Fruit fly (Drosophila melanogaster) whole organism, embryonic: ENCODE data around the gene Girdin.

Source experiments
- CG10147 ChIP-seq: fragments of 200-800 bp; sonication (Bioruptor generic); optimal IDR thresholded peaks from 2 replicates; lab custom pipeline; 2019; ENCODE audit warnings: missing biosample characterization, mild to moderate bottlenecking, missing genetic modification characterization, moderate library complexity
- CG11695 ChIP-seq: fragments of 200-800 bp; sonication (Bioruptor generic); IDR thresholded peaks from 3 replicates; pipeline ENCODE4 v1.3.6; 2022; ENCODE audit warnings: missing biosample characterization, missing genetic modification characterization
- CG12659 ChIP-seq: fragments of 200-800 bp; sonication (Bioruptor generic); optimal IDR thresholded peaks from 3 replicates; lab custom pipeline; 2017; ENCODE audit warnings: mild to moderate bottlenecking, missing biosample characterization, missing genetic modification reagents, missing genetic modification characterization
- CG13894 ChIP-seq: fragments of 200-800 bp; sonication (Bioruptor generic); optimal IDR thresholded peaks from 3 replicates; lab custom pipeline; 2018; ENCODE audit warnings: missing biosample characterization, mild to moderate bottlenecking, missing genetic modification characterization, moderate library complexity
- CG1832 ChIP-seq: fragments of 200-800 bp; sonication (Bioruptor generic); optimal IDR thresholded peaks from 2 replicates; lab custom pipeline; 2017; ENCODE audit warnings: missing biosample characterization, mild to moderate bottlenecking, missing genetic modification characterization, inconsistent platforms
- CG18619 ChIP-seq: fragments of 200-800 bp; sonication (Bioruptor generic); optimal IDR thresholded peaks from 3 replicates; lab custom pipeline; 2017; ENCODE audit warnings: missing biosample characterization, mild to moderate bottlenecking, missing genetic modification characterization
- CG30020 ChIP-seq: fragments of 200-800 bp; optimal IDR thresholded peaks from 2 replicates; lab custom pipeline; 2019; ENCODE audit warnings: missing biosample characterization, mild to moderate bottlenecking, missing genetic modification characterization, moderate library complexity
- CG32532 ChIP-seq: fragments of 200-800 bp; sonication (Bioruptor generic); IDR thresholded peaks from 2 replicates; pipeline ENCODE4 v1.3.6; 2022; ENCODE audit warnings: missing biosample characterization, missing genetic modification characterization
- CG3407 ChIP-seq: fragments of 200-800 bp; sonication (Bioruptor generic); optimal IDR thresholded peaks from 2 replicates; lab custom pipeline; 2018; ENCODE audit warnings: missing biosample characterization, mild to moderate bottlenecking, missing genetic modification characterization
- CG34422 ChIP-seq: fragments of 200-800 bp; sonication (Bioruptor generic); IDR thresholded peaks from 3 replicates; pipeline ENCODE4 v1.3.6; 2022; ENCODE audit warnings: missing biosample characterization, missing genetic modification characterization
- CG6765 ChIP-seq: fragments of 200-800 bp; sonication (Bioruptor generic); optimal IDR thresholded peaks from 3 replicates; lab custom pipeline; 2017; ENCODE audit warnings: missing biosample characterization, mild to moderate bottlenecking, missing genetic modification characterization
- CG7839 ChIP-seq: fragments of 200-800 bp; sonication (Bioruptor generic); optimal IDR thresholded peaks from 3 replicates; lab custom pipeline; 2018; ENCODE audit warnings: missing biosample characterization, mild to moderate bottlenecking, missing genetic modification characterization, moderate library complexity
- CG7963 ChIP-seq: fragments of 200-800 bp; sonication (Bioruptor generic); IDR thresholded peaks from 3 replicates; pipeline ENCODE4 v1.3.6; 2022; ENCODE audit warnings: missing biosample characterization, missing genetic modification characterization; ENCODE audit not compliant: partially characterized antibody
- CG9215 ChIP-seq: fragments of 200-800 bp; sonication (Bioruptor generic); IDR thresholded peaks from 2 replicates; pipeline ENCODE4 v1.3.6; 2022; ENCODE audit warnings: missing biosample characterization, missing genetic modification characterization
- Deaf1 ChIP-seq: fragments of 200-800 bp; optimal IDR thresholded peaks from 3 replicates; lab custom pipeline; 2019; ENCODE audit warnings: missing biosample characterization, mild to moderate bottlenecking, missing genetic modification characterization, moderate library complexity
- Dll ChIP-seq: fragments of 200-800 bp; sonication (Bioruptor generic); IDR thresholded peaks from 4 replicates; pipeline ENCODE4 v1.3.6; 2022; ENCODE audit warnings: missing biosample characterization, missing genetic modification characterization; ENCODE audit not compliant: partially characterized antibody
- Dref ChIP-seq: fragments of 200-800 bp; sonication (Bioruptor generic); IDR thresholded peaks from 2 replicates; pipeline ENCODE4 v1.3.6; 2022; ENCODE audit warnings: missing biosample characterization, missing genetic modification characterization
- Elba2 ChIP-seq: fragments of 200-800 bp; sonication (Bioruptor generic); optimal IDR thresholded peaks from 3 replicates; lab custom pipeline; 2016; ENCODE audit warnings: missing biosample characterization, missing genetic modification characterization
- Fer1 ChIP-seq: fragments of 200-800 bp; sonication (Bioruptor generic); optimal IDR thresholded peaks from 2 replicates; lab custom pipeline; 2017; ENCODE audit warnings: missing biosample characterization, mild to moderate bottlenecking, missing genetic modification characterization
- Fer2 ChIP-seq: fragments of 200-800 bp; sonication (Bioruptor generic); optimal IDR thresholded peaks from 2 replicates; lab custom pipeline; 2018; ENCODE audit warnings: missing biosample characterization, mild to moderate bottlenecking, missing genetic modification characterization, moderate library complexity
- Gug ChIP-seq: fragments of 200-800 bp; sonication (Bioruptor generic); IDR thresholded peaks from 4 replicates; pipeline ENCODE4 v1.3.6; 2022; ENCODE audit warnings: missing biosample characterization, missing genetic modification characterization
- HLHmδ ChIP-seq: fragments of 200-800 bp; sonication (Bioruptor generic); optimal IDR thresholded peaks from 2 replicates; lab custom pipeline; 2018; ENCODE audit warnings: missing biosample characterization, mild to moderate bottlenecking, missing genetic modification characterization, moderate library complexity
- Hey ChIP-seq: fragments of 200-800 bp; sonication (Bioruptor generic); optimal IDR thresholded peaks from 3 replicates; lab custom pipeline; 2018; ENCODE audit warnings: missing biosample characterization, mild to moderate bottlenecking, missing genetic modification characterization
- HmgZ ChIP-seq: fragments of 200-800 bp; sonication (Bioruptor generic); optimal IDR thresholded peaks from 2 replicates; lab custom pipeline; 2018; ENCODE audit warnings: missing biosample characterization, mild to moderate bottlenecking, missing genetic modification characterization
- MTF-1 ChIP-seq: fragments of 200-800 bp; sonication (Bioruptor generic); optimal IDR thresholded peaks from 2 replicates; lab custom pipeline; 2018; ENCODE audit warnings: missing biosample characterization, mild to moderate bottlenecking, missing genetic modification characterization, borderline replicate concordance
- Meics ChIP-seq: fragments of 200-800 bp; sonication (Bioruptor generic); optimal IDR thresholded peaks from 2 replicates; lab custom pipeline; 2017; ENCODE audit warnings: missing biosample characterization, mild to moderate bottlenecking, missing genetic modification characterization
- Tbp ChIP-seq: fragments of >200 bp; optimal IDR thresholded peaks from 2 replicates; lab custom pipeline; 2018; ENCODE audit warnings: missing biosample characterization, missing genetic modification characterization
- YL-1 ChIP-seq: fragments of 200-800 bp; sonication (Bioruptor generic); optimal IDR thresholded peaks from 3 replicates; lab custom pipeline; 2017; ENCODE audit warnings: missing biosample characterization, mild to moderate bottlenecking, missing genetic modification characterization
- abd-A ChIP-seq: fragments of 200-800 bp; sonication (Bioruptor generic); optimal IDR thresholded peaks from 3 replicates; lab custom pipeline; 2019; ENCODE audit warnings: missing biosample characterization, mild to moderate bottlenecking, missing genetic modification characterization, moderate library complexity
- cato ChIP-seq: fragments of 200-800 bp; sonication (Bioruptor generic); optimal IDR thresholded peaks from 2 replicates; lab custom pipeline; 2016; ENCODE audit warnings: missing biosample characterization, missing genetic modification characterization, borderline replicate concordance
- chn ChIP-seq: fragments of 200-800 bp; sonication (Bioruptor generic); optimal IDR thresholded peaks from 2 replicates; lab custom pipeline; 2016; ENCODE audit warnings: missing biosample characterization, missing genetic modification characterization
- crol ChIP-seq: fragments of 200-800 bp; sonication (Bioruptor generic); IDR thresholded peaks from 2 replicates; pipeline ENCODE4 v1.3.6; 2022; ENCODE audit warnings: missing biosample characterization, missing genetic modification characterization
- danr ChIP-seq: fragments of 200-800 bp; sonication (Bioruptor generic); IDR thresholded peaks from 2 replicates; pipeline ENCODE4 v1.3.6; 2022; ENCODE audit warnings: missing biosample characterization, missing genetic modification characterization
- ewg ChIP-seq: fragments of 200-800 bp; sonication (Bioruptor generic); optimal IDR thresholded peaks from 3 replicates; lab custom pipeline; 2017; ENCODE audit warnings: mild to moderate bottlenecking, missing biosample characterization, missing genetic modification reagents, missing genetic modification characterization
- fd3F ChIP-seq: fragments of 200-800 bp; sonication (Bioruptor generic); optimal IDR thresholded peaks from 2 replicates; lab custom pipeline; 2018; ENCODE audit warnings: missing biosample characterization, mild to moderate bottlenecking, missing genetic modification characterization, moderate library complexity
- fru ChIP-seq: fragments of >200 bp; optimal IDR thresholded peaks from 2 replicates; lab custom pipeline; 2017
- hkb ChIP-seq, 2 experiments: fragments of 200-800 bp in 1 of 2; fragments of >200 bp in 1 of 2; sonication (Bioruptor generic) in 1 of 2; IDR thresholded peaks in 1 of 2; optimal IDR thresholded peaks in 1 of 2; 2 replicates each; pipeline versions ENCODE4 v1.3.6 to Lab custom; 2017 to 2022; ENCODE audit warnings: missing biosample characterization in 1 of 2, missing genetic modification characterization in 1 of 2
- jigr1 ChIP-seq: fragments of 200-800 bp; sonication (Bioruptor generic); IDR thresholded peaks from 3 replicates; pipeline ENCODE4 v1.3.6; 2022; ENCODE audit warnings: missing biosample characterization, missing genetic modification characterization
- klu ChIP-seq: fragments of 200-800 bp; sonication (Bioruptor generic); IDR thresholded peaks from 2 replicates; pipeline ENCODE4 v1.3.6; 2022; ENCODE audit warnings: missing biosample characterization, missing genetic modification characterization
- lbe ChIP-seq: fragments of 200-800 bp; sonication (Bioruptor generic); optimal IDR thresholded peaks from 2 replicates; lab custom pipeline; 2016; ENCODE audit warnings: missing biosample characterization, mild to moderate bottlenecking, missing genetic modification characterization
- nom ChIP-seq: fragments of 200-800 bp; sonication (Bioruptor generic); optimal IDR thresholded peaks from 2 replicates; lab custom pipeline; 2017; ENCODE audit warnings: missing biosample characterization, missing genetic modification characterization, mild to moderate bottlenecking, moderate library complexity, missing genetic modification reagents
- ranshi ChIP-seq: fragments of 200-800 bp; sonication (Bioruptor generic); IDR thresholded peaks from 2 replicates; pipeline ENCODE4 v1.3.6; 2022; ENCODE audit warnings: missing biosample characterization, missing genetic modification characterization
- rib ChIP-seq: fragments of 200-800 bp; sonication (Bioruptor generic); IDR thresholded peaks from 2 replicates; pipeline ENCODE4 v1.3.6; 2022; ENCODE audit warnings: missing biosample characterization, missing genetic modification characterization
- sd ChIP-seq: fragments of 200-800 bp; sonication (Bioruptor generic); optimal IDR thresholded peaks from 3 replicates; lab custom pipeline; 2018; ENCODE audit warnings: missing biosample characterization, mild to moderate bottlenecking, missing genetic modification characterization, moderate library complexity
- seq ChIP-seq: fragments of 200-800 bp; sonication (Bioruptor generic); IDR thresholded peaks from 2 replicates; pipeline ENCODE4 v1.3.6; 2022; ENCODE audit warnings: missing biosample characterization, missing genetic modification characterization
- slbo ChIP-seq: fragments of 200-800 bp; sonication (Bioruptor generic); IDR thresholded peaks from 2 replicates; pipeline ENCODE4 v1.3.6; 2022; ENCODE audit warnings: missing biosample characterization, missing genetic modification characterization
- tna ChIP-seq: fragments of 200-800 bp; sonication (Bioruptor generic); IDR thresholded peaks from 2 replicates; pipeline ENCODE4 v1.3.6; 2022; ENCODE audit warnings: missing biosample characterization, missing genetic modification characterization; ENCODE audit not compliant: partially characterized antibody
- zfh1 ChIP-seq: fragments of 200-800 bp; sonication (Bioruptor generic); IDR thresholded peaks from 3 replicates; pipeline ENCODE4 v1.3.6; 2022; ENCODE audit warnings: missing biosample characterization, missing genetic modification characterization

Gene Girdin

DNA sequence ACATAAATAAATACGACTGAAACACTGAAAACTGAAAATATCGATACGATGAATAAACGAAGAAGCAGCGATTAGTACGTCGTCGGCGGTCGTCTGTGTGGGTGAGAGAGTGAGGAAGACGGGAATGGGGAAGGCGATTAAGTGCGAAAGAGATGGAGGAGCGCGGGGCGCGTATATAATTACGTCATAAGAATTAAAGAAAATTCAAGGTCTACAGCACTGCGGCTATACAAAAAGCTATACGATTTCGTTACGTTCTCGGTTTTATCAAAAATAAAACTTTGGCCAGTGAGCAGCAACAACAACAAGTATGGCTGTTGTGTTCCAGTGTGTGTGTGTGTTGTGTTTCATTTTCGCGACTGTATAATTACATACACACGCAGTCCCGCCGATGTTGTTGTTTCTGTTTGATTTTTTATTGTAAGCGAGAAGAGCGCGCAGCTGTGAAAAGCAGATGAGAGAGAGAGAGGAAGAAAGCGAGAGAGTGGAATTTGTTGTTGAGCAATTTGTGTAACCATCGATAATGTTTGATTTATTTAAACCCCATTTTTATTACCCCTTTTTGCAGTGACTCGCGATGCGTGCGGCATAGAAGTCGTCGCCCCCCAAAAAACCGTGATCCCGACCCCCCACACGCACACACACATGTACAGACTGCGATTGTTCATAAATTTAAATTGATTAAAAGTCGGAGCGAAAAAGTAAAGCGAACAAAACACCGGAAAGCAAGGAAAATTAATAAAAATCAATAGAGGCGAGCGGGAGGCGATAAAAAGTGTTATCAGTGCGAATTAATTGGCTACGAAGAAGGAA lies 29.5 kb upstream of the Girdin start (continued):
- no peak for TF ChIP-seq Tbp (GFP tag; lab: Kevin White, UChicago)
- TF ChIP-seq cato, result no peak
- TF ChIP-seq nom (GFP tag; lab: Kevin White, UChicago), result peak; percentile 25
- TF ChIP-seq sd (tag; lab: Kevin White, UChicago), result peak; percentile 80
- TF ChIP-seq CG7963 (GFP tag; lab: Robert Waterston, UW), result no peak
- TF ChIP-seq abd-A (tag; lab: Kevin White, UChicago), result peak; percentile 99
- no peak for TF ChIP-seq fd3F (GFP tag; lab: Kevin White, UChicago)
- TF ChIP-seq seq (GFP tag; lab: Robert Waterston, UW), result no peak
- peak; percentile 71 for TF ChIP-seq Fer1 (GFP tag; lab: Kevin White, UChicago)
- TF ChIP-seq rib (GFP tag; lab: Robert Waterston, UW), result peak; percentile 86
- no peak for TF ChIP-seq Fer2 (tag; lab: Kevin White, UChicago)
- TF ChIP-seq CG18619, result no peak
- no peak; the same call in 1 of the 2 replicates for TF ChIP-seq CG32532 (GFP tag; lab: Robert Waterston, UW)
- TF ChIP-seq Gug (GFP tag; lab: Robert Waterston, UW), result no peak
- TF ChIP-seq Dref, result peak; percentile 46
- TF ChIP-seq HmgZ (tag; lab: Kevin White, UChicago), result peak; percentile 50
- peak; percentile 93 for TF ChIP-seq Deaf1 (tag; lab: Kevin White, UChicago)
- 0 out of 2 replicates have a peak, but pooled peaks have one; percentile 15 for TF ChIP-seq klu
- TF ChIP-seq hkb (optimal IDR thresholded peaks at IDR 0.05; lab: Kevin White, UChicago), result no peak
- TF ChIP-seq hkb (GFP tag; IDR thresholded peaks at IDR 0.05; lab: Robert Waterston, UW), result no peak
- no peak for TF ChIP-seq CG12659 (GFP tag; lab: Kevin White, UChicago)
- no peak for TF ChIP-seq CG7839 (tag; lab: Kevin White, UChicago)
- TF ChIP-seq CG13894 (tag; lab: Kevin White, UChicago), result no peak
- peak; percentile 76 for TF ChIP-seq Meics (GFP tag; lab: Kevin White, UChicago)
- no peak for TF ChIP-seq CG30020 (tag; lab: Kevin White, UChicago)
- TF ChIP-seq CG11695 (GFP tag; lab: Robert Waterston, UW), result no peak
- TF ChIP-seq lbe (GFP tag; lab: Kevin White, UChicago), result no peak
- TF ChIP-seq Hey (tag; lab: Kevin White, UChicago), result no peak
- TF ChIP-seq chn, result no peak
- no peak for TF ChIP-seq HLHmδ (GFP tag; lab: Kevin White, UChicago)
- peak; percentile 23; the same call in 1 of the 2 replicates for TF ChIP-seq ranshi (GFP tag; lab: Robert Waterston, UW)
- peak; percentile 92 for TF ChIP-seq crol
- TF ChIP-seq Elba2, result no peak
- no peak for TF ChIP-seq slbo
- no peak for TF ChIP-seq CG3407 (GFP tag; lab: Kevin White, UChicago)
- no peak for TF ChIP-seq fru (lab: Kevin White, UChicago)
- peak; percentile 73; the same call in 2 of the 3 replicates for TF ChIP-seq CG34422 (GFP tag; lab: Robert Waterston, UW)
- no peak for TF ChIP-seq MTF-1 (GFP tag; lab: Kevin White, UChicago)
- no peak for TF ChIP-seq tna (GFP tag; lab: Robert Waterston, UW)
- TF ChIP-seq jigr1 (GFP tag; lab: Robert Waterston, UW), result no peak
- peak; percentile 19 for TF ChIP-seq CG10147 (GFP tag; lab: Kevin White, UChicago)
- no peak for TF ChIP-seq danr (GFP tag; lab: Robert Waterston, UW)
- TF ChIP-seq CG9215 (GFP tag; lab: Robert Waterston, UW), result no peak
- 0 out of 3 replicates have a peak, but pooled peaks have one; percentile 32 for TF ChIP-seq zfh1 (GFP tag; lab: Robert Waterston, UW)
- peak; percentile 85 for TF ChIP-seq YL-1 (GFP tag; lab: Kevin White, UChicago)
- peak; percentile 3 for TF ChIP-seq CG6765
- TF ChIP-seq CG1832 (GFP tag; lab: Kevin White, UChicago), result peak; percentile 82
- TF ChIP-seq ewg (GFP tag; lab: Kevin White, UChicago), result peak; percentile 10
- TF ChIP-seq Dll (GFP tag; lab: Robert Waterston, UW), result 0 out of 4 replicates have a peak, but pooled peaks have one; percentile 32
